Worm (Caenorhabditis elegans) whole organism, L2 larva: ENCODE data around the gene C32D5.14.

Source experiments
- C34F6.9 ChIP-seq: fragments of 150-350 bp; optimal IDR thresholded peaks from 2 replicates; lab custom pipeline; 2014; ENCODE audit warnings: missing biosample characterization, missing genetic modification characterization
- R02D3.7 ChIP-seq: fragments of 150-350 bp; optimal IDR thresholded peaks from 2 replicates; lab custom pipeline; 2014; ENCODE audit warnings: missing biosample characterization, missing genetic modification characterization
- aly-2 ChIP-seq: fragments of 150-350 bp; optimal IDR thresholded peaks from 2 replicates; lab custom pipeline; 2014; ENCODE audit warnings: missing biosample characterization, missing genetic modification characterization
- ama-1 ChIP-seq: fragments of 150-350 bp; optimal IDR thresholded peaks from 2 replicates; lab custom pipeline; 2018; ENCODE audit warnings: inconsistent platforms
- ceh-16 ChIP-seq: fragments of 150-350 bp; optimal IDR thresholded peaks from 2 replicates; lab custom pipeline; 2014; ENCODE audit warnings: missing biosample characterization, missing genetic modification characterization
- ceh-82 ChIP-seq: fragments of 150-350 bp; optimal IDR thresholded peaks from 2 replicates; lab custom pipeline; 2014; ENCODE audit warnings: missing biosample characterization, missing genetic modification characterization
- crh-2 ChIP-seq: sonication (generic microtip); optimal IDR thresholded peaks from 2 replicates; lab custom pipeline; 2017; ENCODE audit warnings: missing biosample characterization, missing genetic modification characterization
- dmd-4 ChIP-seq: sonication (generic microtip); optimal IDR thresholded peaks from 2 replicates; lab custom pipeline; 2017; ENCODE audit warnings: missing biosample characterization, missing genetic modification characterization
- egl-27 ChIP-seq: sonication (generic microtip); optimal IDR thresholded peaks from 3 replicates; lab custom pipeline; 2017; ENCODE audit warnings: missing biosample characterization, missing genetic modification reagents, missing genetic modification characterization
- elt-1 ChIP-seq: fragments of 150-350 bp; optimal IDR thresholded peaks from 2 replicates; lab custom pipeline; 2014; ENCODE audit warnings: missing biosample characterization, missing genetic modification characterization
- fos-1 ChIP-seq: fragments of 150-350 bp; optimal IDR thresholded peaks from 2 replicates; lab custom pipeline; 2014; ENCODE audit warnings: missing biosample characterization, missing genetic modification characterization
- gmeb-1 ChIP-seq: fragments of 150-350 bp; optimal IDR thresholded peaks from 2 replicates; lab custom pipeline; 2014; ENCODE audit warnings: missing biosample characterization, missing genetic modification characterization
- lin-13 ChIP-seq: fragments of 150-350 bp; optimal IDR thresholded peaks from 2 replicates; lab custom pipeline; 2014; ENCODE audit warnings: missing biosample characterization, missing genetic modification reagents, missing genetic modification characterization
- lin-39 ChIP-seq: fragments of 150-350 bp; optimal IDR thresholded peaks from 2 replicates; lab custom pipeline; 2014; ENCODE audit warnings: missing biosample characterization, missing genetic modification reagents, missing genetic modification characterization
- lsy-2 ChIP-seq, 2 experiments: fragments of 150-350 bp in 1 of 2; sonication (generic microtip) in 1 of 2; optimal IDR thresholded peaks; 2 replicates each; lab custom pipeline; 2014 to 2017; ENCODE audit warnings: missing biosample characterization in 2 of 2, missing genetic modification characterization in 2 of 2
- mab-5 ChIP-seq: fragments of 150-350 bp; optimal IDR thresholded peaks from 2 replicates; lab custom pipeline; 2014; ENCODE audit warnings: missing biosample characterization, missing genetic modification characterization
- mbf-1 ChIP-seq: sonication (generic microtip); optimal IDR thresholded peaks from 2 replicates; lab custom pipeline; 2017; ENCODE audit warnings: missing biosample characterization, missing genetic modification characterization
- mdl-1 ChIP-seq, 2 experiments: fragments of 150-350 bp in 1 of 2; sonication (generic microtip) in 1 of 2; optimal IDR thresholded peaks; 2 replicates each; lab custom pipeline; 2017; ENCODE audit warnings: missing biosample characterization in 2 of 2, missing genetic modification characterization in 2 of 2
- nhr-10 ChIP-seq: sonication (generic microtip); optimal IDR thresholded peaks from 2 replicates; lab custom pipeline; 2017; ENCODE audit warnings: missing biosample characterization, missing genetic modification characterization
- nhr-11 ChIP-seq: fragments of 150-350 bp; optimal IDR thresholded peaks from 2 replicates; lab custom pipeline; 2014; ENCODE audit warnings: missing biosample characterization, missing genetic modification characterization
- nhr-12 ChIP-seq: fragments of 150-350 bp; optimal IDR thresholded peaks from 2 replicates; lab custom pipeline; 2014; ENCODE audit warnings: missing biosample characterization, missing genetic modification characterization
- nhr-129 ChIP-seq: fragments of 150-350 bp; optimal IDR thresholded peaks from 2 replicates; lab custom pipeline; 2014; ENCODE audit warnings: missing biosample characterization, missing genetic modification characterization
- nhr-21 ChIP-seq: fragments of 150-350 bp; optimal IDR thresholded peaks from 2 replicates; lab custom pipeline; 2014; ENCODE audit warnings: missing biosample characterization, missing genetic modification characterization
- nhr-23 ChIP-seq: fragments of 150-350 bp; optimal IDR thresholded peaks from 2 replicates; lab custom pipeline; 2014; ENCODE audit warnings: missing biosample characterization, missing genetic modification reagents, missing genetic modification characterization
- nhr-237 ChIP-seq: fragments of 150-350 bp; optimal IDR thresholded peaks from 2 replicates; lab custom pipeline; 2014; ENCODE audit warnings: missing biosample characterization, missing genetic modification characterization
- nhr-25 ChIP-seq: fragments of 150-350 bp; sonication (generic microtip); optimal IDR thresholded peaks from 3 replicates; lab custom pipeline; 2014; ENCODE audit warnings: missing biosample characterization, missing genetic modification characterization
- nhr-77 ChIP-seq: fragments of 150-350 bp; optimal IDR thresholded peaks from 2 replicates; lab custom pipeline; 2014; ENCODE audit warnings: missing biosample characterization, missing genetic modification characterization
- peb-1 ChIP-seq: fragments of 150-350 bp; optimal IDR thresholded peaks from 2 replicates; lab custom pipeline; 2014; ENCODE audit warnings: missing biosample characterization, missing genetic modification characterization
- sem-4 ChIP-seq: fragments of 150-350 bp; optimal IDR thresholded peaks from 2 replicates; lab custom pipeline; 2014; ENCODE audit warnings: missing biosample characterization, missing genetic modification reagents, missing genetic modification characterization
- skn-1 ChIP-seq: sonication (generic microtip); optimal IDR thresholded peaks from 2 replicates; lab custom pipeline; 2017; ENCODE audit warnings: missing biosample characterization, missing genetic modification characterization
- sma-3 ChIP-seq: sonication (generic microtip); optimal IDR thresholded peaks from 2 replicates; lab custom pipeline; 2016; ENCODE audit warnings: missing genetic modification reagents, missing genetic modification characterization, missing compliant biosample characterization
- sma-9 ChIP-seq, 2 experiments: fragments of 150-350 bp in 1 of 2; sonication (generic microtip) in 1 of 2; optimal IDR thresholded peaks; 2 replicates each; lab custom pipeline; 2014 to 2016; ENCODE audit warnings: missing genetic modification characterization in 2 of 2, mild to moderate bottlenecking in 1 of 2, missing biosample characterization in 1 of 2, missing compliant biosample characterization in 1 of 2, missing genetic modification reagents in 1 of 2, moderate library complexity in 1 of 2
- snpc-4 ChIP-seq: fragments of 150-350 bp; optimal IDR thresholded peaks from 2 replicates; lab custom pipeline; 2014; ENCODE audit warnings: missing biosample characterization, missing genetic modification characterization
- unc-55 ChIP-seq: fragments of 150-350 bp; sonication (generic microtip); optimal IDR thresholded peaks from 3 replicates; lab custom pipeline; 2014; ENCODE audit warnings: missing biosample characterization, missing genetic modification reagents, missing genetic modification characterization
- unc-62 ChIP-seq: fragments of 150-350 bp; optimal IDR thresholded peaks from 2 replicates; lab custom pipeline; 2014; ENCODE audit warnings: missing biosample characterization, missing genetic modification reagents, missing genetic modification characterization
- zag-1 ChIP-seq: fragments of 150-350 bp; optimal IDR thresholded peaks from 2 replicates; lab custom pipeline; 2014; ENCODE audit warnings: missing biosample characterization, missing genetic modification characterization

C32D5.14 gene

DNA sequence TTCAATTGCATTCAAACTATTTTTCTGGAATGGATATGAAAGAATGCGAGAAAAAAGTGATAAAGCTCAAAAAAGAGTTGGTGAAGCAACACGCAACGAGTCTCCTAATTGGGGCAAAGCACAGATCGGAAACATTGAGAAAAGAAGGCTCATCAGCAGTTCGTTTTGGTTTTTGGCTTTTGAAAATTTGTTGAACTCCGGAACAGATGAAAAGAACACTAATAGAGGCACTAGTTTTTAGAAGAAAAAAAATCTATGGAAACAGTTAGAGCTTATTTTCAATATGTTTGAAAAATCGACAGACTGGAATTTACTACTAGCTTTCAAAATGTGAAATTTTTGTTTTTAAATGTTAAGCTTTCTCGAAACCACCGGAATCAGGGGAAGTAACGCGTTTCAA is 23.4 kb upstream of the C32D5.14 start:
- TF ChIP-seq nhr-10 (tag; lab: Kevin White, UChicago): no peak
- no peak for TF ChIP-seq zag-1 (tag; lab: Kevin White, UChicago)
- TF ChIP-seq R02D3.7 (tag; lab: Kevin White, UChicago): no peak
- no peak for TF ChIP-seq nhr-77 (tag; lab: Kevin White, UChicago)
- TF ChIP-seq nhr-25: no peak
- TF ChIP-seq nhr-23: no peak
- TF ChIP-seq nhr-11 (tag; lab: Kevin White, UChicago): no peak
- TF ChIP-seq sem-4 (tag; lab: Kevin White, UChicago): no peak

DNA sequence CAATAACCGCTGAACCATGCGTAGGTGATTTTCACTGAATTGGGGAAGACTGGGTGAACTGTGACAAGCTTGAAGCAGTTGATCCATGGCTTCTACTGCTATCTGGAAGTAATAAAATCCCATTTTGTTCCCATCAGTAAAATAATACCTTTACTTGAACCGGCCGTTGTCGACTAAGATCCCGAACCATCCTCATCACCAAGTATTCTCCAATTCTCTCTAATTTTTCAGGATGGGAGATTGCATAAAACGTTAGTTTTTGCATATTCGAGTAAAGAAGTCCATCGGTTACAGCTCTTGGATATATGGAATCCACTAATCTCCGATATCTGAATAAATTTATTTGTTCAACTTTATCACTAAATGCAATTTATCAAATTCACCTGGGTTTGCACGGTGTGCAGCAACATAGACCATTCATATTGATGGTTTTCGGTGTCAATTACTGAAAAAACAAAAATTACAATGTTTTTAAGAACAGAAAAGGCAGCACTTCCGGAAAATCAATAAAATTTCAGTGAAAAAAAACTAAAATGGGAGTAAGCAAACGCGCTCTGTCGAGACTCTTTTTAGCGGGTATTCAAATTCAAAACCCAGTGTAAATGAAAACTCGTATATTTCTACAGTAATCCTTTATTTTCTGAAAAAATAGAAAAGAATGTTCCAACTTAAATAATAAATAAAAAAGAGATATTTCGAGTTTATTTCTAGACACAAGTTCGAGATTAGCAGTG is 14.5 kb upstream of the C32D5.14 start, which contains the start of gene efr-3:
TSS of gene efr-3 (minus strand) at position 505 of the 734 bp plus-strand sequence.
- TF ChIP-seq unc-55 (peak; percentile 86), sem-4 (tag; lab: Kevin White, UChicago) (no peak), lsy-2 (tag; optimal IDR thresholded peaks at IDR 0.05; lab: Kevin White, UChicago) (peak; percentile 58 to 79), ceh-16 (no peak), mab-5 (tag; lab: Kevin White, UChicago) (peak; percentile 41), crh-2 (tag; lab: Kevin White, UChicago) (peak; percentile 56), gmeb-1 (tag; lab: Kevin White, UChicago) (peak; percentile 92), C34F6.9 (tag; lab: Kevin White, UChicago) (peak; percentile 78), sma-9 (GFP tag; optimal IDR thresholded peaks at IDR 0.05; lab: Kevin White, UChicago) (peak; percentile 16), sma-9 (tag; optimal IDR thresholded peaks at IDR 0.05; lab: Kevin White, UChicago) (no peak), lin-13 (GFP tag; lab: Kevin White, UChicago) (peak; percentile 46), aly-2 (tag; lab: Kevin White, UChicago) (no peak)

- no peak for TF ChIP-seq nhr-25
- no peak for TF ChIP-seq R02D3.7 (tag; lab: Kevin White, UChicago)
- TF ChIP-seq lin-13 (GFP tag; lab: Kevin White, UChicago): no peak
- TF ChIP-seq ceh-82 (tag; lab: Kevin White, UChicago): no peak
- no peak for TF ChIP-seq nhr-129
- no peak for TF ChIP-seq nhr-237
- no peak for TF ChIP-seq mab-5 (tag; lab: Kevin White, UChicago)
- no peak for TF ChIP-seq lsy-2 (tag; optimal IDR thresholded peaks at IDR 0.05; lab: Kevin White, UChicago)
- TF ChIP-seq zag-1 (tag; lab: Kevin White, UChicago): no peak
- no peak for TF ChIP-seq egl-27 (tag; lab: Kevin White, UChicago)
- TF ChIP-seq snpc-4 (tag; lab: Kevin White, UChicago): no peak
- TF ChIP-seq unc-62 (GFP tag; lab: Kevin White, UChicago): no peak
- no peak for TF ChIP-seq elt-1
- TF ChIP-seq lin-39 (tag; lab: Kevin White, UChicago): no peak
- no peak for TF ChIP-seq ama-1 (lab: Kevin White, UChicago)
- no peak for TF ChIP-seq fos-1 (tag; lab: Kevin White, UChicago)
- no peak for TF ChIP-seq nhr-21 (tag; lab: Kevin White, UChicago)
- no peak for TF ChIP-seq peb-1 (tag; lab: Kevin White, UChicago)
- no peak for TF ChIP-seq ceh-16
- TF ChIP-seq sma-3 (GFP tag; lab: Kevin White, UChicago): no peak
Observed at ce11 chrII:6322081-6322480, 13.2 kb upstream of the C32D5.14 start.

- no peak for TF ChIP-seq nhr-21 (tag; lab: Kevin White, UChicago)
- no peak for TF ChIP-seq lin-39 (tag; lab: Kevin White, UChicago)
- no peak for TF ChIP-seq mdl-1 (tag; optimal IDR thresholded peaks at IDR 0.05; lab: Kevin White, UChicago)
- TF ChIP-seq dmd-4: no peak
- no peak for TF ChIP-seq ama-1 (lab: Kevin White, UChicago)
- no peak for TF ChIP-seq mbf-1
- TF ChIP-seq nhr-11 (tag; lab: Kevin White, UChicago): no peak
- TF ChIP-seq lsy-2 (tag; optimal IDR thresholded peaks at IDR 0.05; lab: Kevin White, UChicago): no peak
- no peak for TF ChIP-seq nhr-237
- TF ChIP-seq fos-1 (tag; lab: Kevin White, UChicago): no peak
- TF ChIP-seq nhr-23: no peak
- no peak for TF ChIP-seq mab-5 (tag; lab: Kevin White, UChicago)
- no peak for TF ChIP-seq crh-2 (tag; lab: Kevin White, UChicago)
- TF ChIP-seq skn-1: no peak
- no peak for TF ChIP-seq sem-4 (tag; lab: Kevin White, UChicago)
- no peak for TF ChIP-seq nhr-12 (tag; lab: Kevin White, UChicago)
- TF ChIP-seq lin-13 (GFP tag; lab: Kevin White, UChicago): no peak
Observed at ce11 chrII:6322979-6323378, 12.3 kb upstream of the C32D5.14 start, which contains the start of gene C32D5.4. TSS of gene C32D5.4 (minus strand) at chrII:6323079.
